Fruit fly (Drosophila melanogaster) whole organism, embryonic: Measurements from ENCODE around the gene CG6470.

ENCODE experiments used
- B-H1 ChIP-seq: fragments of 200-800 bp; sonication (Bioruptor generic); IDR thresholded peaks from 3 replicates; pipeline ENCODE4 v1.3.6; 2022; ENCODE audit warnings: missing biosample characterization, missing genetic modification characterization
- Bteb2 ChIP-seq: fragments of 200-800 bp; sonication (Bioruptor generic); optimal IDR thresholded peaks from 2 replicates; lab custom pipeline; 2016; ENCODE audit warnings: missing biosample characterization, missing genetic modification characterization
- CG10543 ChIP-seq: fragments of 200-800 bp; sonication (Bioruptor generic); optimal IDR thresholded peaks from 3 replicates; lab custom pipeline; 2017; ENCODE audit warnings: missing biosample characterization, mild to moderate bottlenecking, missing genetic modification characterization, moderate library complexity
- CG11695 ChIP-seq: fragments of 200-800 bp; sonication (Bioruptor generic); IDR thresholded peaks from 3 replicates; pipeline ENCODE4 v1.3.6; 2022; ENCODE audit warnings: missing biosample characterization, missing genetic modification characterization
- CG14667 ChIP-seq: fragments of 200-800 bp; sonication (Bioruptor generic); IDR thresholded peaks from 2 replicates; pipeline ENCODE4 v1.3.6; 2022; ENCODE audit warnings: missing biosample characterization, missing genetic modification characterization
- CG15011 ChIP-seq: fragments of 200-800 bp; sonication (Bioruptor generic); optimal IDR thresholded peaks from 3 replicates; lab custom pipeline; 2018; ENCODE audit warnings: missing biosample characterization, mild to moderate bottlenecking, missing genetic modification characterization
- CG1529 ChIP-seq: fragments of 200-800 bp; sonication (Bioruptor generic); optimal IDR thresholded peaks from 3 replicates; lab custom pipeline; 2018; ENCODE audit warnings: missing biosample characterization, missing genetic modification characterization
- CG15514 ChIP-seq: fragments of 200-800 bp; sonication (Bioruptor generic); optimal IDR thresholded peaks from 3 replicates; lab custom pipeline; 2017; ENCODE audit warnings: missing biosample characterization, missing genetic modification characterization, mild to moderate bottlenecking, moderate library complexity, missing genetic modification reagents
- CG15601 ChIP-seq: fragments of 200-800 bp; sonication (Bioruptor generic); optimal IDR thresholded peaks from 3 replicates; lab custom pipeline; 2019; ENCODE audit warnings: missing biosample characterization, mild to moderate bottlenecking, missing genetic modification characterization, moderate library complexity
- CG1647 ChIP-seq: fragments of 200-800 bp; sonication (Bioruptor generic); optimal IDR thresholded peaks from 3 replicates; lab custom pipeline; 2016; ENCODE audit warnings: missing biosample characterization, missing genetic modification characterization
- CG17328 ChIP-seq: fragments of 200-800 bp; sonication (Bioruptor generic); IDR thresholded peaks from 2 replicates; pipeline ENCODE4 v1.3.6; 2022; ENCODE audit warnings: missing biosample characterization, missing genetic modification characterization
- CG17385 ChIP-seq: fragments of 200-800 bp; sonication (Bioruptor generic); optimal IDR thresholded peaks from 3 replicates; lab custom pipeline; 2018; ENCODE audit warnings: missing biosample characterization, mild to moderate bottlenecking, missing genetic modification characterization
- CG2120 ChIP-seq: fragments of 200-800 bp; sonication (Bioruptor generic); optimal IDR thresholded peaks from 3 replicates; lab custom pipeline; 2016; ENCODE audit warnings: missing biosample characterization, missing genetic modification characterization
- CG2129 ChIP-seq: fragments of 200-800 bp; sonication (Bioruptor generic); IDR thresholded peaks from 2 replicates; pipeline ENCODE4 v1.3.6; 2022; ENCODE audit warnings: missing biosample characterization, missing genetic modification characterization; ENCODE audit not compliant: partially characterized antibody
- CG2875 ChIP-seq: fragments of 200-800 bp; sonication (Bioruptor generic); optimal IDR thresholded peaks from 2 replicates; lab custom pipeline; 2017; ENCODE audit warnings: missing biosample characterization, mild to moderate bottlenecking, missing genetic modification characterization, missing genetic modification reagents
- CG42726 ChIP-seq: fragments of 200-800 bp; sonication (Bioruptor generic); IDR thresholded peaks from 2 replicates; pipeline ENCODE4 v1.3.6; 2022; ENCODE audit warnings: missing biosample characterization, missing genetic modification characterization; ENCODE audit not compliant: partially characterized antibody
- CG4404 ChIP-seq: fragments of 200-800 bp; sonication (Bioruptor generic); IDR thresholded peaks from 2 replicates; pipeline ENCODE4 v1.3.6; 2022; ENCODE audit warnings: missing biosample characterization, missing genetic modification characterization
- CG5245 ChIP-seq: fragments of 200-800 bp; sonication (Bioruptor generic); optimal IDR thresholded peaks from 3 replicates; lab custom pipeline; 2016; ENCODE audit warnings: missing biosample characterization, missing genetic modification characterization
- CG5953 ChIP-seq: fragments of 200-800 bp; sonication (Bioruptor generic); IDR thresholded peaks from 2 replicates; pipeline ENCODE4 v1.3.6; 2022; ENCODE audit warnings: missing biosample characterization, missing genetic modification characterization
- CG7556 ChIP-seq: fragments of 200-800 bp; sonication (Bioruptor generic); optimal IDR thresholded peaks from 2 replicates; lab custom pipeline; 2017; ENCODE audit warnings: missing biosample characterization, mild to moderate bottlenecking, missing genetic modification characterization
- Dll ChIP-seq: fragments of 200-800 bp; sonication (Bioruptor generic); IDR thresholded peaks from 4 replicates; pipeline ENCODE4 v1.3.6; 2022; ENCODE audit warnings: missing biosample characterization, missing genetic modification characterization; ENCODE audit not compliant: partially characterized antibody
- Gug ChIP-seq: fragments of 200-800 bp; sonication (Bioruptor generic); IDR thresholded peaks from 4 replicates; pipeline ENCODE4 v1.3.6; 2022; ENCODE audit warnings: missing biosample characterization, missing genetic modification characterization
- H15 ChIP-seq: fragments of 200-800 bp; sonication (Bioruptor generic); IDR thresholded peaks from 3 replicates; pipeline ENCODE4 v1.3.6; 2022; ENCODE audit warnings: missing biosample characterization, missing genetic modification characterization
- HHEX ChIP-seq: fragments of 200-800 bp; sonication (Bioruptor generic); optimal IDR thresholded peaks from 3 replicates; lab custom pipeline; 2017; ENCODE audit warnings: missing biosample characterization, mild to moderate bottlenecking, missing genetic modification characterization, missing genetic modification reagents
- Hey ChIP-seq: fragments of 200-800 bp; sonication (Bioruptor generic); optimal IDR thresholded peaks from 3 replicates; lab custom pipeline; 2018; ENCODE audit warnings: missing biosample characterization, mild to moderate bottlenecking, missing genetic modification characterization
- Hmr ChIP-seq: fragments of 200-800 bp; sonication (Bioruptor generic); optimal IDR thresholded peaks from 3 replicates; lab custom pipeline; 2017; ENCODE audit warnings: mild to moderate bottlenecking, missing biosample characterization, missing genetic modification reagents, missing genetic modification characterization
- Neu2 ChIP-seq: fragments of 200-800 bp; sonication (Bioruptor generic); optimal IDR thresholded peaks from 3 replicates; lab custom pipeline; 2016; ENCODE audit warnings: missing biosample characterization, missing genetic modification characterization, borderline replicate concordance
- Oli ChIP-seq: fragments of 200-800 bp; sonication (Bioruptor generic); optimal IDR thresholded peaks from 2 replicates; lab custom pipeline; 2018; ENCODE audit warnings: missing biosample characterization, mild to moderate bottlenecking, missing genetic modification characterization, moderate library complexity
- Optix ChIP-seq: fragments of 200-800 bp; sonication (Bioruptor generic); IDR thresholded peaks from 3 replicates; pipeline ENCODE4 v1.3.6; 2022; ENCODE audit warnings: missing biosample characterization, missing genetic modification characterization
- Pdp1 ChIP-seq, 2 experiments: fragments of 200-800 bp; sonication (Bioruptor generic); optimal IDR thresholded peaks; 3 replicates each; lab custom pipeline; 2016; ENCODE audit warnings: missing biosample characterization in 2 of 2, missing genetic modification characterization in 2 of 2, mild to moderate bottlenecking in 1 of 2, moderate library complexity in 1 of 2
- Scr ChIP-seq: fragments of 200-800 bp; sonication (Bioruptor generic); IDR thresholded peaks from 2 replicates; pipeline ENCODE4 v1.3.6; 2022; ENCODE audit warnings: missing biosample characterization, missing genetic modification characterization; ENCODE audit not compliant: partially characterized antibody
- Side ChIP-seq: fragments of 200-800 bp; sonication (Bioruptor generic); optimal IDR thresholded peaks from 2 replicates; lab custom pipeline; 2016; ENCODE audit warnings: missing biosample characterization, missing genetic modification characterization
- YL-1 ChIP-seq: fragments of 200-800 bp; sonication (Bioruptor generic); optimal IDR thresholded peaks from 3 replicates; lab custom pipeline; 2017; ENCODE audit warnings: missing biosample characterization, mild to moderate bottlenecking, missing genetic modification characterization
- ato ChIP-seq: fragments of 200-800 bp; sonication (Bioruptor generic); IDR thresholded peaks from 2 replicates; pipeline ENCODE4 v1.3.6; 2022; ENCODE audit warnings: missing biosample characterization, missing genetic modification characterization; ENCODE audit not compliant: partially characterized antibody
- az2 ChIP-seq: fragments of 200-800 bp; sonication (Bioruptor generic); optimal IDR thresholded peaks from 3 replicates; lab custom pipeline; 2016; ENCODE audit warnings: missing biosample characterization, missing genetic modification characterization
- ems ChIP-seq: fragments of 200-800 bp; sonication (Bioruptor generic); optimal IDR thresholded peaks from 3 replicates; lab custom pipeline; 2016; ENCODE audit warnings: missing biosample characterization, missing genetic modification characterization
- gcm ChIP-seq: fragments of 200-800 bp; sonication (Bioruptor generic); optimal IDR thresholded peaks from 2 replicates; lab custom pipeline; 2019; ENCODE audit warnings: missing biosample characterization, mild to moderate bottlenecking, missing genetic modification characterization, moderate library complexity
- gcm2 ChIP-seq: fragments of 200-800 bp; sonication (Bioruptor generic); optimal IDR thresholded peaks from 2 replicates; lab custom pipeline; 2016; ENCODE audit warnings: missing biosample characterization, missing genetic modification characterization
- grn ChIP-seq: fragments of 200-800 bp; sonication (Bioruptor generic); optimal IDR thresholded peaks from 3 replicates; lab custom pipeline; 2017; ENCODE audit warnings: missing biosample characterization, missing genetic modification characterization
- lab ChIP-seq: fragments of 200-800 bp; sonication (Bioruptor generic); optimal IDR thresholded peaks from 3 replicates; lab custom pipeline; 2017; ENCODE audit warnings: missing biosample characterization, missing genetic modification characterization, mild to moderate bottlenecking, moderate library complexity, missing genetic modification reagents
- phol ChIP-seq: fragments of 200-800 bp; sonication (Bioruptor generic); optimal IDR thresholded peaks from 3 replicates; lab custom pipeline; 2018; ENCODE audit warnings: missing biosample characterization, mild to moderate bottlenecking, missing genetic modification characterization, moderate library complexity
- pita ChIP-seq: fragments of 200-800 bp; sonication (Bioruptor generic); optimal IDR thresholded peaks from 2 replicates; lab custom pipeline; 2017; ENCODE audit warnings: missing biosample characterization, mild to moderate bottlenecking, missing genetic modification characterization
- prd ChIP-seq, 3 experiments: fragments of >200 bp in 2 of 3; fragments of 200-800 bp in 1 of 3; sonication (Bioruptor generic) in 1 of 3; optimal IDR thresholded peaks in 2 of 3; IDR thresholded peaks in 1 of 3; 2 replicates in 2 of 3; 3 replicates in 1 of 3; pipeline versions ENCODE4 v1.3.6 to Lab custom; 2017 to 2022; ENCODE audit warnings: missing biosample characterization in 1 of 3, missing genetic modification characterization in 1 of 3
- ro ChIP-seq: fragments of 200-800 bp; sonication (Bioruptor generic); IDR thresholded peaks from 2 replicates; pipeline ENCODE4 v1.3.6; 2022; ENCODE audit warnings: missing biosample characterization, missing genetic modification characterization
- sd ChIP-seq: fragments of 200-800 bp; sonication (Bioruptor generic); optimal IDR thresholded peaks from 3 replicates; lab custom pipeline; 2018; ENCODE audit warnings: missing biosample characterization, mild to moderate bottlenecking, missing genetic modification characterization, moderate library complexity
- sna ChIP-seq: fragments of 200-800 bp; sonication (Bioruptor generic); IDR thresholded peaks from 2 replicates; pipeline ENCODE4 v1.3.6; 2022; ENCODE audit warnings: missing biosample characterization, missing genetic modification characterization; ENCODE audit not compliant: partially characterized antibody
- stc ChIP-seq: fragments of 200-800 bp; sonication (Bioruptor generic); IDR thresholded peaks from 2 replicates; pipeline ENCODE4 v1.3.6; 2022; ENCODE audit warnings: missing biosample characterization, missing genetic modification characterization
- trh ChIP-seq: fragments of 200-800 bp; sonication (Bioruptor generic); optimal IDR thresholded peaks from 2 replicates; lab custom pipeline; 2016; ENCODE audit warnings: missing biosample characterization, missing genetic modification characterization
- tup ChIP-seq: fragments of 200-800 bp; sonication (Bioruptor generic); optimal IDR thresholded peaks from 2 replicates; lab custom pipeline; 2016; ENCODE audit warnings: missing biosample characterization, mild to moderate bottlenecking, missing genetic modification characterization, moderate library complexity
- wdn ChIP-seq: fragments of 200-800 bp; sonication (Bioruptor generic); IDR thresholded peaks from 2 replicates; pipeline ENCODE4 v1.3.6; 2022; ENCODE audit warnings: missing biosample characterization, missing genetic modification characterization

The CG6470 gene

dm6 chrX:18533308-18533707, 18.6 kb upstream of the CG6470 start (continued):
- TF ChIP-seq Oli (tag; lab: Kevin White, UChicago) (peak; percentile 60), sna (GFP tag; lab: Robert Waterston, UW) (no peak), CG4404 (GFP tag; lab: Robert Waterston, UW) (no peak), CG10543 (no peak), ems (GFP tag; lab: Kevin White, UChicago) (no peak), Pdp1 (GFP tag; optimal IDR thresholded peaks at IDR 0.05; lab: Kevin White, UChicago) (peak in 1 of 2 experiments; percentile 59), CG7556 (GFP tag; lab: Kevin White, UChicago) (peak; percentile 52), CG2120 (peak; percentile 1), CG17385 (GFP tag; lab: Kevin White, UChicago) (peak; percentile 31), H15 (no peak), Gug (GFP tag; lab: Robert Waterston, UW) (no peak; the same call in 3 of the 4 replicates), Neu2 (no peak), trh (GFP tag; lab: Kevin White, UChicago) (peak; percentile 53), CG15601 (tag; lab: Kevin White, UChicago) (no peak), Hey (tag; lab: Kevin White, UChicago) (no peak), B-H1 (GFP tag; lab: Robert Waterston, UW) (no peak), pita (no peak), CG1529 (GFP tag; lab: Kevin White, UChicago) (peak; percentile 15), Dll (GFP tag; lab: Robert Waterston, UW) (no peak), ro (GFP tag; lab: Robert Waterston, UW) (0 out of 2 replicates have a peak, but pooled peaks have one; percentile 29), lab (no peak), CG1647 (GFP tag; lab: Kevin White, UChicago) (no peak), phol (peak; percentile 46), CG2875 (no peak), HHEX (GFP tag; lab: Kevin White, UChicago) (no peak), stc (GFP tag; lab: Robert Waterston, UW) (no peak), wdn (no peak), CG2129 (GFP tag; lab: Robert Waterston, UW) (no peak), CG5245 (GFP tag; lab: Kevin White, UChicago) (no peak), YL-1 (GFP tag; lab: Kevin White, UChicago) (no peak), ato (GFP tag; lab: Robert Waterston, UW) (no peak), gcm2 (GFP tag; lab: Kevin White, UChicago) (no peak), tup (GFP tag; lab: Kevin White, UChicago) (no peak), CG42726 (no peak), sd (no peak), CG15514 (GFP tag; lab: Kevin White, UChicago) (no peak), Hmr (GFP tag; lab: Kevin White, UChicago) (peak; percentile 12), CG5953 (GFP tag; lab: Robert Waterston, UW) (no peak), Scr (no peak), gcm (GFP tag; lab: Kevin White, UChicago) (peak; percentile 19), CG11695 (GFP tag; lab: Robert Waterston, UW) (no peak), az2 (GFP tag; lab: Kevin White, UChicago) (peak; percentile 13), Bteb2 (GFP tag; lab: Kevin White, UChicago) (no peak), CG14667 (GFP tag; lab: Robert Waterston, UW) (no peak), CG15011 (GFP tag; lab: Kevin White, UChicago) (no peak), Side (no peak), grn (GFP tag; lab: Kevin White, UChicago) (no peak), Optix (GFP tag; lab: Robert Waterston, UW) (no peak), prd (optimal IDR thresholded peaks at IDR 0.05; lab: Kevin White, UChicago) (no peak), prd (GFP tag; IDR thresholded peaks at IDR 0.05; lab: Robert Waterston, UW) (peak; percentile 27; the same call in 1 of the 3 replicates), CG17328 (0 out of 2 replicates have a peak, but pooled peaks have one; percentile 41)
